Worm (Caenorhabditis elegans): ENCODE results near the gene srr-1.

DNA sequence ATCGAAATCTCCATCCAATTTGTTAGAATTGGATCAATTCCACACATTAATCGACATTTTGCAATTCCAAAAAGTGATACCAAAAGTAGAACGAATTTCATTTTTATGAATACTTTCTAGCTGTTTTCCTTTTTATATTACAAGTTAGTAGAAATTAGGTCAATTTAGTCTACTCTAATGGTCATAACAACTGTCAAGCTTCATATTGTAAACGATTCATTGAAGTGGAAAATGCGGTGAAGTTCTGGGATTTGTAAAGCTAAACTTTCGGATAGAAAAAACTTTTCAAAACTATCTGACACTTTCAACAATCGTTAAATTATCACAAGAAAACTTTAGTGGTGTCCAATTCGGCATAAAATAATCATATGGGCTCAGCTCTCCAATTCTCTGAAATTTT, 18.9 kb downstream of the srr-1 start, which contains the start of gene W07G4.7:
- TF ChIP-seq aly-1 (tag; optimal IDR thresholded peaks at IDR 0.05) (no peak), scrt-1 (GFP tag; IDR thresholded peaks at IDR 0.05) (no peak), ama-1 (optimal IDR thresholded peaks at IDR 0.05) (no peak), hmg-4 (GFP tag; optimal IDR thresholded peaks at IDR 0.05) (no peak), ceh-13 (GFP tag; optimal IDR thresholded peaks at IDR 0.05) (no peak), ceh-36 (tag; optimal IDR thresholded peaks at IDR 0.05) (no peak), F13C5.2 (tag; optimal IDR thresholded peaks at IDR 0.05) (no peak), flt-1 (GFP tag; IDR thresholded peaks at IDR 0.05) (no peak)

All from whole organism, early embryonic.